Worm (Caenorhabditis elegans): ENCODE data around the gene irld-9.

DNA sequence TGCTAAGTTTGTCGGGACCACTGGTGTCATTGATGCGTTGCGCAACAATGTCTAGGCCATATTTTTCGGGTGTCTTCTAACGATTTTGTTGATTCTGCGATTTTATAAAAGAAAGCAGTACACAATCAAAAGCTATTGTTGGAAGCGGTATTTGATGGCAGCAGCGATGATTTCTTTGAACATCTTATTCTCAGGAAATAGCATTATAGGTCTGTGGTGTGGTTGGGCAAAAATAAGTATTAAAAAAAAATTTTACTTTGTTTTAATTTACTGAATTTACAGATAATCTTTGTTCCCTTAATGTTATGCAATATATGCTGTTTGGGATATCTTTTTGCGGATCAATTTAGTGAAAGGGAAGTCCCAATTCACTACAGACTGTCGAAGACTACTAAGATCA, 18.3 kb upstream of the irld-9 start, which contains the start of gene F36H5.10:
- TF ChIP-seq fos-1 (tag; optimal IDR thresholded peaks at IDR 0.05) (no peak), skn-1 (tag; optimal IDR thresholded peaks at IDR 0.05) (no peak), lin-39 (tag; optimal IDR thresholded peaks at IDR 0.05) (no peak), sea-2 (GFP tag; optimal IDR thresholded peaks at IDR 0.05) (no peak), pqm-1 (tag; optimal IDR thresholded peaks at IDR 0.05) (no peak), aly-2 (tag; optimal IDR thresholded peaks at IDR 0.05) (no peak)
